Worm (Caenorhabditis elegans): Measurements from ENCODE around the gene ttll-5.
"Not testable (repeated sequence)": the region's sequence is repeated elsewhere in the genome, so short reads cannot be mapped to it uniquely, and the experiment has no call there.

ttll-5 gene

DNA sequence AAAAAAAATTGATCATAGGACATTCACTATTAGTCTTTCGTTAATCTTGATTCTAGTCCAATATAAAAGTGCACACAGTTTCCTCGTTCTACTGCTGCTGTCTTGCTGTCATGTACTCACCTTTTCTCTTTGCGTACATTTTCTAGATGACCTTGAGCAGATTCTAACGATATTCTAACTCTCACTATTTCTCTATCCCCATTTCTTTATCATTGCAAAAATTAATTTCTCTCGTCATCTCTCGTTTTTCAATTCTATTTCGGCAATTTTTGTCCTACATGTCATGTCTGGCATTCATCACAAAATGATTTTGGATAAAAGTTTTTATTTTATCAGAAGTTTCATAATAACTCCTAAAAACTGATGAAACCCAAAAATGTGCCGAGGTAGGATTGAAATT lies at the start of gene ttll-5:
Gene ttll-5 (plus strand): TSS at position 288 of the 400 bp plus-strand sequence.
- TF ChIP-seq unc-62 (GFP tag; optimal IDR thresholded peaks at IDR 0.05) = no peak

DNA sequence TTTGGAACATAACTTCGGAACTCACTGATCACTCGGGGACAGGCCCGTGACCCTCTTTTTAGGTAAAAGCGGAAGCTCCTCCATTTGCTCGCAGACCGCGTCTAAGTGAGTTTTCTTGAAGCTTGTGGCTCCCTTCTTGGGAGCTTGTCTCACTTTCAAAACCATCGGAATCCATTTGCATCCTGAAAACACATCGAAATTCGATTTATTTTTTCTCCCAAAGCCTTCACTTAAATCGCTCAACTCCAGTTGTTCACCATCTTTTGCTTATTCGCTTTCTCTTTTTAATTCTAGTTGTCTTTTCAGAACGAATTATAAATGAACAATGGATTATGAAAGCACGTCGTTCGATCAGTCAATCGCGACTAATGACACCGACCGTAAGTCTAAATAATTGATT lies 49.6 kb upstream of the ttll-5 start, which contains the start of gene T11F9.1:
Gene T11F9.1 (plus strand): TSS at position 301 of the 400 bp plus-strand sequence.
- no peak for TF ChIP-seq unc-62 (GFP tag; optimal IDR thresholded peaks at IDR 0.05)

- no peak for TF ChIP-seq unc-62 (GFP tag; optimal IDR thresholded peaks at IDR 0.05)
Observed at ce11 chrV:11462963-11463453, 45.9 kb upstream of the ttll-5 start, which contains the start of gene zipt-16. TSS of gene zipt-16 (plus strand) at chrV:11463013.

DNA sequence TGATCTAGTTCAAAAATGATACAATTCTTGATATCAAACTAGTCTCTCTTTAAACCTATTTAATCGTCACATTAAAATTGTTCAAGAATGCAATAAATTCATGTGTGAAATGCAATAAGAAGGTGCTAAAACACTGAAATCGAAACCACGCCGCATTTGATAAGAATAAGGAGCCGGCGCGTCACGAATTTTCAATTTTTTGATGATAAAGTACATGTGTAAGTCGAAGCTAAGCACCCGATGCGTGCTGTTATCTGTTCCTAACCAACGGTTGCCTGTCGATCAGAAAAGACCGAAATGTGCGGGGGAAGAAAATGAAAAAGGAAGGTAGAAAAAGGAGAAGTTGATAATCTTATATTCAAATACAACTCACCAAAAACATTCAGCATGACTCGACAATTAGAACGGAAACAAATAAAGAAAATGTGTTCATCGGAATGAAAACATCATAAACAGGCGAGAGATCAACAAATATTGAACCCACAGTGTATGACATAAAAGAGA lies 38.6 kb upstream of the ttll-5 start, which contains the start of gene aat-6:
Gene aat-6 (minus strand): TSS at position 454 of the 504 bp plus-strand sequence.
- TF ChIP-seq unc-62 (GFP tag; optimal IDR thresholded peaks at IDR 0.05) = no peak

- no peak for TF ChIP-seq unc-62 (GFP tag; optimal IDR thresholded peaks at IDR 0.05)
Observed at ce11 chrV:11472209-11472608, 36.7 kb upstream of the ttll-5 start, which contains the start of the genes nas-20 and nas-21. TSS of gene nas-20 (minus strand) at chrV:11472309. TSS of gene nas-21 (plus strand) at chrV:11472564.

ce11 chrV:11474399-11474798 lies 34.5 kb upstream of the ttll-5 start, which contains the start of gene nas-22:
TSS of gene nas-22 (plus strand) at chrV:11474699.
- no peak for TF ChIP-seq unc-62 (GFP tag; optimal IDR thresholded peaks at IDR 0.05)

ce11 chrV:11475638-11476037 lies 33.2 kb upstream of the ttll-5 start, which contains the start of gene T11F9.7:
TSS of gene T11F9.7 (plus strand) at chrV:11475938.
- TF ChIP-seq unc-62 (GFP tag; optimal IDR thresholded peaks at IDR 0.05) = not testable (repeated sequence)

DNA sequence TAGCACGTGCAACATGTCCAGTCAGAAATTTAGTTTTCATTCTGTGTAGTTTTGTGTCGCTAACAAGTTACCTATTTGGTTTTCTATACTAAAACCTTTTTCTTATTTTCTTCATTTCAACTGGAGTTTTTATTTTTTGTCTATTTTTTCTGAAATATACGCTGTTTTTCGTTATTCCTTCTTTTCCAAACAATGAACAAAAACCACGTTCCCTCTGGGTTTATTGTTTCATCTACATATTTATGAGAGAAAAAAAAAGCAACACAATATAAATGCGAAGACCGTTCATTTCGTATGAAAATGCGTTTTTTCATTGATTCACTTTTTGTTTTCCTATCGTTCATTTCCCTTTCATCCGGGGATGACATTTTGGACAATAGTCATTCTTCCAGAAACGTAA lies 29.5 kb upstream of the ttll-5 start, which contains the start of gene T11F9.22:
Gene T11F9.22 (plus strand): TSS at position 301 of the 400 bp plus-strand sequence.
- no peak for TF ChIP-seq unc-62 (GFP tag; optimal IDR thresholded peaks at IDR 0.05)

ce11 chrV:11480734-11481133 lies 28.1 kb upstream of the ttll-5 start, which contains the start of gene T11F9.14:
TSS of gene T11F9.14 (minus strand) at chrV:11480834.
- TF ChIP-seq unc-62 (GFP tag; optimal IDR thresholded peaks at IDR 0.05) = not testable (repeated sequence)

DNA sequence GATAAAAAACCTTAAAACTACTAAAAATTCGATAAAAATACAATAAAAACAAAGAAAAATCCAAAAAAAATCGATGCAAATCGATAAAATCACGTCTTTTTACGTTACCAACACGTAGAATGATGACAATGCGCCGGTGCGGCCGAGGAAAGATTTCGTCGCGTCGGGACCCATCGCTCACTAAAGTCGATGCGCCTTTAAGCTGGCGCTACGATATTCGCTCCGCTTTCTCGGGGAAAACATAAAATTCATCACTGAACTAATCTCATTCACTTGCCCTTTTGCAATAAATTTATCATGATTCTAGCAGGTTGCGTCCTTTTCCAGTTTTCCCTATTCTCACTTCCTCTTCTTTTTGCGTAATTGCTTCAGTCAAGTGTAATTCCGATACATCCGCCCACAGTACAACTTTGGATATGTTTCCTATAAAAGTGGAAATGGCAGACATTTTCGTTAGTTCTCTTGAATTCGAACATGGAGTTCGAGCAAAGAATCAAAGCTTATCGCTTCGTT lies 25.2 kb upstream of the ttll-5 start, which contains the start of gene col-157:
Gene col-157 (plus strand): TSS at position 463 of the 513 bp plus-strand sequence.
- TF ChIP-seq unc-62 (GFP tag; optimal IDR thresholded peaks at IDR 0.05) = not testable (repeated sequence)

DNA sequence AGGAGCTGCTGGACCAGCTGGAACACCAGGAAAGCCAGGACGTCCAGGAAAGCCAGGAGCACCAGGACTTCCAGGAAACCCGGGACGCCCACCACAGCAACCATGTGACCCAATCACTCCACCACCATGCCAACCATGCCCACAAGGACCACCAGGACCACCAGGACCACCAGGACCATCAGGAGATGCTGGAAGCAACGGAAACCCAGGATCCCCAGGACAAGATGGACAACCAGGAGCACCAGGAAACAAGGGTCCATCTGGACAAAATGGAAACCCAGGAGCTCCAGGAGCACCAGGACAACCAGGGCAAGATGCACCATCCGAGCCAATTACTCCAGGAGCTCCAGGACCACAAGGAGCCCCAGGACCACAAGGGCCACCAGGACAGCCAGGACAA lies 24.5 kb upstream of the ttll-5 start:
- TF ChIP-seq unc-62 (GFP tag; optimal IDR thresholded peaks at IDR 0.05) = no peak

ce11 chrV:11485558-11485957 lies 23.3 kb upstream of the ttll-5 start, which contains the start of gene srh-1:
TSS of gene srh-1 (plus strand) at chrV:11485858.
- TF ChIP-seq unc-62 (GFP tag; optimal IDR thresholded peaks at IDR 0.05) = no peak

DNA sequence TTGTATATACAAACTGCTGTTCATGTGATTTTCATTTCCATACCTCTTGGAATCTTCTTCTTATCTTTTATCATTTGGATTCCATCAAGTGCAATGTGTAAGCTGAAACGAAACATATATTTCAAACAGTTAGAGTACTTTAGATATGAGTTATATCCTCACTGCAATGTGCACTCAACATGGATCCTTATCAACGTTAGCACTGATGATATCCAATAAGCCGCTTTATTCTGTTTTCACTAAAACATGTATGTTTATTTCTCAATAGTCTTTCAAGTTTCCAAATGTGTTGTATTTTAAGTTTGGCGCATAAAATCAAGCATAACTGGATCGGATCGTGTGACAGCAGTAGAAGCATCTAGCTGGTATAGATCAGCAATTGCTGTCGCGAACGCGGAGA lies 22.2 kb upstream of the ttll-5 start, which contains the start of gene T11F9.10:
Gene T11F9.10 (plus strand): TSS at position 301 of the 400 bp plus-strand sequence.
- no peak for TF ChIP-seq unc-62 (GFP tag; optimal IDR thresholded peaks at IDR 0.05)

ce11 chrV:11488288-11488687 lies 20.6 kb upstream of the ttll-5 start:
- no peak for TF ChIP-seq unc-62 (GFP tag; optimal IDR thresholded peaks at IDR 0.05)

ce11 chrV:11490382-11490781 lies 18.5 kb upstream of the ttll-5 start, which contains the start of gene dhs-19:
TSS of gene dhs-19 (minus strand) at chrV:11490482.
- no peak for TF ChIP-seq unc-62 (GFP tag; optimal IDR thresholded peaks at IDR 0.05)

DNA sequence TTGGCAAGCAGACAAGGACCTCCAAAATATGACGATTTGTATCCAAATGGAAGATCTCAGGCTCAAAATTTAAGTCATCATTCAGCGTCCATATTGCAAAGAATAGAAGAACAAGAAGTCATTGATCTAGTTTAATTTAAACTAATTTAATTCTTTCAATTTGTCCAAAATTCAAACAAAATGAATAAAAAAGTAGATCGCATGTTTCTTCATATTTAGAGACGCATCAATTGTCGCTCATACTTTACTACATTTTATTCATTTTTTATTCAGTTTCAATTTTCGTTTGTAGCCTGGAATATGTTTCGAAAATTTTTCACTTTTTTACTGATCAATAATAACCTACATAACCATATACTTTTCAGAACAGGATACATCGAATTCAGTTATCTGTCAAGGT lies 16.4 kb upstream of the ttll-5 start, which contains the start of gene T11F9.21:
Gene T11F9.21 (plus strand): TSS at position 301 of the 400 bp plus-strand sequence.
- no peak for TF ChIP-seq unc-62 (GFP tag; optimal IDR thresholded peaks at IDR 0.05)
